Worm (Caenorhabditis elegans) whole organism, mixed stage, embryonic: Measurements from ENCODE around the gene cyp-33C11.

ENCODE experiments used
- M03D4.4 ChIP-seq: sonication (generic microtip); optimal IDR thresholded peaks from 2 replicates; lab custom pipeline; 2017; ENCODE audit warnings: mild to moderate bottlenecking, missing genetic modification characterization, missing compliant biosample characterization
- bed-3 ChIP-seq: fragments of 200-800 bp; sonication (Bioruptor generic); optimal IDR thresholded peaks from 3 replicates; lab custom pipeline; 2018; ENCODE audit warnings: mild to moderate bottlenecking, missing genetic modification characterization, moderate library complexity, missing compliant biosample characterization
- blmp-1 ChIP-seq: fragments of 150-350 bp; optimal IDR thresholded peaks from 2 replicates; lab custom pipeline; 2014; ENCODE audit warnings: missing biosample characterization, missing genetic modification characterization
- ceh-39 ChIP-seq: fragments of 150-350 bp; optimal IDR thresholded peaks from 2 replicates; lab custom pipeline; 2014; ENCODE audit warnings: missing biosample characterization, missing genetic modification characterization
- ceh-43 ChIP-seq: fragments of 200-800 bp; sonication (Bioruptor generic); optimal IDR thresholded peaks from 2 replicates; lab custom pipeline; 2018; ENCODE audit warnings: mild to moderate bottlenecking, missing genetic modification characterization, moderate library complexity, missing compliant biosample characterization
- ceh-83 ChIP-seq: fragments of 200-800 bp; sonication (Bioruptor generic); optimal IDR thresholded peaks from 2 replicates; lab custom pipeline; 2018; ENCODE audit warnings: mild to moderate bottlenecking, missing genetic modification characterization, missing compliant biosample characterization
- ces-1 ChIP-seq: fragments of 150-350 bp; optimal IDR thresholded peaks from 2 replicates; lab custom pipeline; 2014; ENCODE audit warnings: missing biosample characterization, missing genetic modification reagents, missing genetic modification characterization
- cnd-1 ChIP-seq: fragments of 200-800 bp; sonication (Bioruptor generic); optimal IDR thresholded peaks from 2 replicates; lab custom pipeline; 2018; ENCODE audit warnings: mild to moderate bottlenecking, missing genetic modification characterization, missing compliant biosample characterization
- drap-1 ChIP-seq: fragments of 200-800 bp; sonication (Bioruptor generic); optimal IDR thresholded peaks from 3 replicates; lab custom pipeline; 2018; ENCODE audit warnings: mild to moderate bottlenecking, missing genetic modification characterization, missing compliant biosample characterization
- elt-1 ChIP-seq: sonication (generic microtip); optimal IDR thresholded peaks from 2 replicates; lab custom pipeline; 2017; ENCODE audit warnings: missing genetic modification characterization, mild to moderate bottlenecking, missing compliant biosample characterization, antibody characterized with exemption, moderate library complexity, borderline replicate concordance; ENCODE audit not compliant: insufficient read depth
- ham-2 ChIP-seq: fragments of 200-800 bp; sonication (Bioruptor generic); optimal IDR thresholded peaks from 2 replicates; lab custom pipeline; 2018; ENCODE audit warnings: mild to moderate bottlenecking, missing genetic modification characterization, missing compliant biosample characterization
- hlh-1 ChIP-seq: fragments of 150-350 bp; optimal IDR thresholded peaks from 2 replicates; lab custom pipeline; 2014; ENCODE audit warnings: missing biosample characterization, missing genetic modification reagents, missing genetic modification characterization
- lin-13 ChIP-seq: fragments of 150-350 bp; optimal IDR thresholded peaks from 2 replicates; lab custom pipeline; 2014; ENCODE audit warnings: missing biosample characterization, missing genetic modification characterization
- lsy-2 ChIP-seq: fragments of 150-350 bp; optimal IDR thresholded peaks from 2 replicates; lab custom pipeline; 2014; ENCODE audit warnings: missing biosample characterization, missing genetic modification characterization
- mab-5 ChIP-seq: fragments of 150-350 bp; optimal IDR thresholded peaks from 2 replicates; lab custom pipeline; 2014; ENCODE audit warnings: missing biosample characterization, missing genetic modification characterization
- mep-1 ChIP-seq: fragments of 150-350 bp; optimal IDR thresholded peaks from 2 replicates; lab custom pipeline; 2017; ENCODE audit warnings: missing biosample characterization, missing genetic modification reagents, missing genetic modification characterization, inconsistent platforms
- mls-2 ChIP-seq: sonication (generic microtip); optimal IDR thresholded peaks from 2 replicates; lab custom pipeline; 2016; ENCODE audit warnings: mild to moderate bottlenecking, missing genetic modification characterization, moderate library complexity, missing compliant biosample characterization
- nhr-12 ChIP-seq: fragments of 150-350 bp; optimal IDR thresholded peaks from 2 replicates; lab custom pipeline; 2014; ENCODE audit warnings: missing biosample characterization, missing genetic modification characterization
- nhr-237 ChIP-seq: fragments of 150-350 bp; optimal IDR thresholded peaks from 2 replicates; lab custom pipeline; 2014; ENCODE audit warnings: missing biosample characterization, missing genetic modification characterization
- nhr-28 ChIP-seq: fragments of 150-350 bp; optimal IDR thresholded peaks from 2 replicates; lab custom pipeline; 2014; ENCODE audit warnings: missing biosample characterization, missing genetic modification characterization
- nhr-76 ChIP-seq: sonication (generic microtip); optimal IDR thresholded peaks from 2 replicates; lab custom pipeline; 2017; ENCODE audit warnings: missing biosample characterization, missing genetic modification characterization
- pha-4 ChIP-seq: fragments of 150-350 bp; optimal IDR thresholded peaks from 2 replicates; lab custom pipeline; 2018; ENCODE audit warnings: missing biosample characterization, missing genetic modification reagents, missing genetic modification characterization
- snpc-4 ChIP-seq: fragments of 150-350 bp; optimal IDR thresholded peaks from 2 replicates; lab custom pipeline; 2014; ENCODE audit warnings: missing biosample characterization, missing genetic modification characterization
- sptf-1 ChIP-seq: sonication (generic microtip); optimal IDR thresholded peaks from 2 replicates; lab custom pipeline; 2017; ENCODE audit warnings: mild to moderate bottlenecking, missing genetic modification characterization, moderate library complexity, missing compliant biosample characterization
- tbx-8 ChIP-seq: fragments of 200-800 bp; sonication (Bioruptor generic); optimal IDR thresholded peaks from 2 replicates; lab custom pipeline; 2018; ENCODE audit warnings: mild to moderate bottlenecking, missing genetic modification characterization, moderate library complexity, missing compliant biosample characterization
- unc-120 ChIP-seq: sonication (generic microtip); optimal IDR thresholded peaks from 2 replicates; lab custom pipeline; 2017; ENCODE audit warnings: missing genetic modification characterization, missing compliant biosample characterization; ENCODE audit not compliant: poor library complexity, severe bottlenecking
- unc-62 ChIP-seq: fragments of 150-350 bp; optimal IDR thresholded peaks from 2 replicates; lab custom pipeline; 2014; ENCODE audit warnings: missing biosample characterization, missing genetic modification reagents, missing genetic modification characterization
- ztf-11 ChIP-seq: fragments of 150-350 bp; optimal IDR thresholded peaks from 2 replicates; lab custom pipeline; 2014; ENCODE audit warnings: missing biosample characterization, missing genetic modification characterization

The cyp-33C11 gene

ce11 chrV:727484-728351, 14.9 kb upstream of the cyp-33C11 start, which contains the start of the genes icl-1 and srh-2:
icl-1 (minus strand) TSS chrV:728004.
srh-2 (plus strand) TSS chrV:728301.
- TF ChIP-seq unc-120 (tag; lab: Kevin White, UChicago) = peak; percentile 72
- TF ChIP-seq lin-13 (tag; lab: Kevin White, UChicago) = no peak
- peak; percentile 66 for TF ChIP-seq unc-62 (GFP tag; lab: Kevin White, UChicago)
- TF ChIP-seq nhr-28 = no peak
- TF ChIP-seq mab-5 (tag; lab: Kevin White, UChicago) = peak; percentile 54
- peak; percentile 69 for TF ChIP-seq hlh-1 (tag; lab: Kevin White, UChicago)

DNA sequence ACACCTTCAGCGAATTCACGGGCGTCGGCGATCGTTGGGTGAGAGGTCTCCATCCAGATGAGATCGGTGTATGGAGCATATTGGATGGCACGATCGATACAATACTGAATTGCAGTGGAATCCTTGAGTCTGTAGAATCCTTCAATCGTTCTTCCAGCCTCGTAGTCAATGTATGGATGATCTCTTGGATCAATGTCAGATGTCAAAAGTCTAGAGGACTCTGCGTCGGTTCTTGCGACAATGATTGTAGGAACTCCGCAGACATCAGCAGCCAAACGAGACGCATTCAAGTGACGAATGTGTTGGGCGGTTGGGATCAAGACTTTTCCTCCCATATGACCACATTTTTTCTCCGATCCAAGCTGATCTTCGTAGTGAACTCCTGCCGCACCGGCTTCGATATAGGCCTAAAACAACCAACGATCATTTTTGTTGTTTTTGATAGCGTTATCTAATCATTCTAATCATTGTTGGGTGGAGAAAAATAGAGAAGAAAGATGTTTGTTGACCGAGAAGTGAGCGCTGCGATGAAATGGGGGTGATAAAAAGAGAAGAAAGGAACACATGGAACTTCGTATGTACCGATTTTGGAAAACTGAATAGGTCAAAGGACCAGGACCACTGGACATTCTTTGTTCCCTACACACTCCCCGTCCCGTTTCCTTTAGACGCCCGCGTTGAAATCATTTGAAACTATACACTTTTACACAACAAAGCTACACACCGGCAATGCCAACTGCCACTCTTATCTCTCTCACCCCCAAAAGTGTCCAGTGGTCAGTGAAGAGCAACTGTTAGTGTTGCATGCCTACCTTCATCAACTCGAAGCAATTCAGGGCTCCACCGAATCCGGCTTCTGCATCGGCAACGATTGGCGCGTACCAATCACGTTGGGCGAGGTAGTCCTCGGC, 14.0 kb upstream of the cyp-33C11 start:
- TF ChIP-seq hlh-1 (tag; lab: Kevin White, UChicago) = peak; percentile 77
- TF ChIP-seq cnd-1 (tag; lab: Kevin White, UChicago) = no peak
- TF ChIP-seq M03D4.4 = no peak
- TF ChIP-seq unc-120 (tag; lab: Kevin White, UChicago) = peak; percentile 30
- no peak for TF ChIP-seq elt-1 (tag; lab: Kevin White, UChicago)
- no peak for TF ChIP-seq drap-1 (GFP tag; lab: Kevin White, UChicago)

- TF ChIP-seq mls-2 (tag; lab: Kevin White, UChicago) (no peak), elt-1 (tag; lab: Kevin White, UChicago) (no peak), ham-2 (GFP tag; lab: Kevin White, UChicago) (no peak), nhr-28 (no peak), M03D4.4 (no peak), bed-3 (no peak), drap-1 (GFP tag; lab: Kevin White, UChicago) (no peak), blmp-1 (tag; lab: Kevin White, UChicago) (no peak), lsy-2 (tag; lab: Kevin White, UChicago) (no peak), nhr-76 (tag; lab: Kevin White, UChicago) (no peak), nhr-237 (tag; lab: Kevin White, UChicago) (no peak), ceh-43 (no peak), mep-1 (no peak), ztf-11 (tag; lab: Kevin White, UChicago) (no peak), ceh-83 (no peak)
These were observed 13.2 kb upstream of the cyp-33C11 start for ce11 chrV:725807-726572.

ce11 chrV:724946-725806, 12.4 kb upstream of the cyp-33C11 start:
- no peak for TF ChIP-seq ceh-39
- no peak for TF ChIP-seq snpc-4 (tag; lab: Kevin White, UChicago)
- no peak for TF ChIP-seq sptf-1 (tag; lab: Kevin White, UChicago)

DNA sequence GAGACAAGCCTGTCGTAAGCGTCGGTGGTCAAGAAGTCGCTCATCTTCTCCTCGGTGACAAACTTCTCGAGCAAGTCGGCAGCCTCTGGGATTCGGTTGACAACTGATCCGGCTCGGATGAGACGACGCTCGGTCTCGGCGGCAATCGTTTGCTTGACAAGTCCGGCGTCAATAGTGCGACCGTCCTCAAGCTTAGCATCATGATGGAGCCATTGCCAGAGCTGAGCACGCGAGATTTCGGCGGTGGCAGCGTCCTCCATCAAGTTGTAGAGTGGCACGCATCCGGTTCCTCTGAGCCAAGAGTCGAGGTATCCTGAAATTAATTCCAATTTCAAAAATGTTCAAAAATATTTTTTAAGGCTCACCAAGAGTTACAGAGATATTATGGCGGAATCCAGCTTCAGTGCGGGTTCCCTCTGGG, 11.7 kb upstream of the cyp-33C11 start:
- TF ChIP-seq ceh-43 (no peak), lin-13 (tag; lab: Kevin White, UChicago) (no peak), hlh-1 (tag; lab: Kevin White, UChicago) (no peak), nhr-28 (no peak), ceh-39 (no peak), drap-1 (GFP tag; lab: Kevin White, UChicago) (no peak), nhr-12 (tag; lab: Kevin White, UChicago) (no peak), nhr-237 (tag; lab: Kevin White, UChicago) (no peak), tbx-8 (GFP tag; lab: Kevin White, UChicago) (no peak), unc-120 (tag; lab: Kevin White, UChicago) (no peak), ces-1 (GFP tag; lab: Kevin White, UChicago) (no peak), pha-4 (tag; lab: Kevin White, UChicago) (no peak), mep-1 (no peak), M03D4.4 (no peak)
- TF ChIP-seq, all 35 proteins: peak for 0
